Worm (Caenorhabditis elegans) whole organism, late embryonic: ENCODE measurements around the gene T08G5.1.

ENCODE experiments used
- ama-1 ChIP-seq: fragments of 150-350 bp; optimal IDR thresholded peaks from 2 replicates; lab custom pipeline; 2014
- ceh-30 ChIP-seq: fragments of 150-350 bp; optimal IDR thresholded peaks from 2 replicates; lab custom pipeline; 2014; ENCODE audit warnings: missing biosample characterization, missing genetic modification characterization
- dve-1 ChIP-seq: sonication (generic microtip); optimal IDR thresholded peaks from 2 replicates; lab custom pipeline; 2017; ENCODE audit warnings: antibody characterized with exemption, mild to moderate bottlenecking, missing genetic modification characterization, missing compliant biosample characterization
- elt-2 ChIP-seq: sonication (generic microtip); optimal IDR thresholded peaks from 2 replicates; lab custom pipeline; 2016; ENCODE audit warnings: missing genetic modification reagents, missing genetic modification characterization, missing compliant biosample characterization
- hlh-30 ChIP-seq: sonication (generic microtip); optimal IDR thresholded peaks from 2 replicates; lab custom pipeline; 2017; ENCODE audit warnings: antibody characterized with exemption, missing genetic modification characterization, missing compliant biosample characterization; ENCODE audit not compliant: insufficient read depth
- hlh-6 ChIP-seq: sonication (generic microtip); optimal IDR thresholded peaks from 2 replicates; lab custom pipeline; 2016; ENCODE audit warnings: missing genotype, missing genetic modification characterization, missing compliant biosample characterization
- nfya-1 ChIP-seq: sonication (generic microtip); optimal IDR thresholded peaks from 2 replicates; lab custom pipeline; 2017; ENCODE audit warnings: missing genetic modification characterization, mild to moderate bottlenecking, missing compliant biosample characterization, antibody characterized with exemption, moderate library complexity
- nhr-11 ChIP-seq: fragments of 150-350 bp; optimal IDR thresholded peaks from 2 replicates; lab custom pipeline; 2014; ENCODE audit warnings: missing biosample characterization, missing genetic modification characterization
- nhr-232 ChIP-seq: sonication (generic microtip); optimal IDR thresholded peaks from 2 replicates; lab custom pipeline; 2016; ENCODE audit warnings: missing genetic modification characterization, missing compliant biosample characterization
- pag-3 ChIP-seq: sonication (generic microtip); optimal IDR thresholded peaks from 2 replicates; lab custom pipeline; 2016; ENCODE audit warnings: missing compliant biosample characterization, missing genetic modification characterization, borderline replicate concordance
- sox-4 ChIP-seq: sonication (generic microtip); optimal IDR thresholded peaks from 2 replicates; lab custom pipeline; 2017; ENCODE audit warnings: mild to moderate bottlenecking, missing genetic modification characterization, inconsistent platforms, missing compliant biosample characterization

ce11 chrV:14012002-14012554 is 6.5 kb upstream of the T08G5.1 start, which contains the start of the genes ddx-17 and aip-1:
- no peak for TF ChIP-seq nhr-232
- TF ChIP-seq pag-3, result no peak
- TF ChIP-seq ama-1 (lab: Kevin White, UChicago), result no peak
- peak; percentile 32 for TF ChIP-seq nfya-1
- no peak for TF ChIP-seq hlh-6
- TF ChIP-seq elt-2 (tag; lab: Kevin White, UChicago), result no peak
- peak; percentile 26 for TF ChIP-seq ceh-30 (tag; lab: Kevin White, UChicago)
- TF ChIP-seq dve-1 (tag; lab: Kevin White, UChicago), result no peak
- TF ChIP-seq hlh-30 (tag; lab: Kevin White, UChicago), result peak; percentile 85
- TF ChIP-seq sox-4 (tag; lab: Kevin White, UChicago), result no peak
- TF ChIP-seq nhr-11, result no peak
